Worm (Caenorhabditis elegans): Measurements from ENCODE around the gene gpa-4.
A peak's percentile ranks its signal among the peaks of the same experiment; 100 is the strongest.

Gene gpa-4

DNA sequence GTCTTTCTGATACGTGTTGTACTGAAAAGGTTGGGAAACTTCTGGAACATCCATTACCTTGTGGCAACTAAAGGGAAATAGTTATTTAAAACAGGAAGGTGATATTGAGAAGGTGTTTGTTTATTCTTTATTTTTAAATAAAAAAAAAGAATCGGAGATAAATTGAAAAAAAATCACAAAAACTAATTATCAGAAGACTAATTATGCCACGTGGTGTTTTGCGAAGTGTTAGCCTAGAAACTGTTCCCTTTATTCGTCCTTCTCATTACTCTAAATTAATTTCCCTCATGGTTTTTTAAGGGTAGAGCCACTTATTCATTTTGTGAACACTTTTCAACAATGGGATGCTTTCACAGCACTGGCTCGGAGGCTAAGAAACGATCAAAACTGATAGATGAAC, at the start of gene gpa-4:
gpa-4 (plus strand) TSS at position 301 of the 400 bp plus-strand sequence.
- TF ChIP-seq ceh-18 (tag; optimal IDR thresholded peaks at IDR 0.05) (no peak), ceh-45 (GFP tag; IDR thresholded peaks at IDR 0.05) (no peak), nhr-11 (tag; optimal IDR thresholded peaks at IDR 0.05) (no peak), fkh-6 (tag; optimal IDR thresholded peaks at IDR 0.05) (no peak), sdc-2 (tag; optimal IDR thresholded peaks at IDR 0.05) (no peak), pqm-1 (tag; optimal IDR thresholded peaks at IDR 0.05) (no peak), nfya-1 (tag; optimal IDR thresholded peaks at IDR 0.05) (no peak), ets-4 (tag; optimal IDR thresholded peaks at IDR 0.05) (no peak), lin-11 (tag; optimal IDR thresholded peaks at IDR 0.05) (no peak), hlh-30 (tag; optimal IDR thresholded peaks at IDR 0.05; ENCODE audit: insufficient read depth) (no peak), pat-9 (tag; optimal IDR thresholded peaks at IDR 0.05) (no peak), pros-1 (tag; optimal IDR thresholded peaks at IDR 0.05) (no peak), dmd-4 (tag; optimal IDR thresholded peaks at IDR 0.05; ENCODE audit: borderline replicate concordance) (no peak), hlh-8 (tag; optimal IDR thresholded peaks at IDR 0.05) (no peak), ama-1 (optimal IDR thresholded peaks at IDR 0.05) (no peak), ceh-34 (tag; optimal IDR thresholded peaks at IDR 0.05) (no peak), fax-1 (tag; optimal IDR thresholded peaks at IDR 0.05) (no peak)

DNA sequence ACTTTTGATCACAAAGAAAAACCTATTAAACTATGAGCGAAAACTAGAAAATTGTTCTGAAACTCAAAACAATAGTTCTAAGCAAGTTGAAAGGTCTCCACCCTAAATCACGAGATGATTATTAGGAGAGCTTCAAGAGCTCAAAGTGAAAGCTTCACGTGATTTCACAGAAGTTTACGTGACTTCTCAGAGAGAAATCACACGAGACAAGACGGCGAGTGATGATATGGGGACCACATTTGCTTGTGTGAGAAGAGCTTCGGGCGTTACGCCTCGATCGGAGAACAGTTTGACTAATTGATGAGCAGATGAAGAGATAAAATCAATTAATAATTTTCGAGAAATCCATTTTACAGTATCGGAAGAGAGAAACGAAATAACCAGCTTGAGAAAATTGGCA, 36.5 kb upstream of the gpa-4 start:
- no peak for TF ChIP-seq lin-11 (tag; optimal IDR thresholded peaks at IDR 0.05)
- TF ChIP-seq hlh-30 (tag; optimal IDR thresholded peaks at IDR 0.05; ENCODE audit: insufficient read depth), result peak; percentile 28
- peak; percentile 11 for TF ChIP-seq unc-55 (GFP tag; optimal IDR thresholded peaks at IDR 0.05)
- TF ChIP-seq ceh-18 (tag; optimal IDR thresholded peaks at IDR 0.05), result peak; percentile 16

DNA sequence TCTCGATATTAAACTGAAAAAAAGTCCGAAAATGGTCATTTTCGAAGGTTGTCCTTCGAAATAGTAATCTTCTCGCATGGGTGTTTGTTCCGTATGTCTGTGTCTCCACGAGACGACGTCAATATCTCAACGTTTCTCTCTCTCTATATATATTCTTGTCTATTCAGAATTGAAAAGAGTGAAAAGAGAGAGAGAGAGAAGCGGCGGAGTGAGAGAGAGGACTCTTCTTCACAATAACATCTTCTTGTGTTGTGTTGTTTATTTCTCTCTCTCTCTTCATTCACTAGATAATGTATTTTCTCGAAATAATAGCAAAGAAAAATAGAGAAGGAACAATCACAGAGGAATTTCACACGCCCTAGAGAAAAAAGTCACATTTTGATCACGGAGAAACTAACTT, 35.1 kb upstream of the gpa-4 start:
- TF ChIP-seq tbx-7 (tag; optimal IDR thresholded peaks at IDR 0.05) (no peak), odd-2 (tag; optimal IDR thresholded peaks at IDR 0.05) (no peak), madf-2 (tag; optimal IDR thresholded peaks at IDR 0.05) (no peak), pqm-1 (tag; optimal IDR thresholded peaks at IDR 0.05) (no peak), ahr-1 (tag; optimal IDR thresholded peaks at IDR 0.05) (no peak), ceh-34 (tag; optimal IDR thresholded peaks at IDR 0.05) (no peak), nhr-11 (tag; optimal IDR thresholded peaks at IDR 0.05) (no peak), C08G9.2 (tag; optimal IDR thresholded peaks at IDR 0.05) (no peak), sox-4 (tag; optimal IDR thresholded peaks at IDR 0.05) (no peak), ref-2 (tag; optimal IDR thresholded peaks at IDR 0.05) (no peak), ztf-16 (tag; optimal IDR thresholded peaks at IDR 0.05) (no peak), gmeb-2 (tag; optimal IDR thresholded peaks at IDR 0.05) (no peak), pat-9 (tag; optimal IDR thresholded peaks at IDR 0.05) (no peak), ceh-9 (tag; optimal IDR thresholded peaks at IDR 0.05) (no peak), nfya-1 (tag; optimal IDR thresholded peaks at IDR 0.05) (peak; percentile 27), rnt-1 (tag; optimal IDR thresholded peaks at IDR 0.05) (no peak), unc-3 (GFP tag; conservative IDR thresholded peaks at IDR 0.05) (no peak), unc-3 (tag; optimal IDR thresholded peaks at IDR 0.05) (no peak), sdc-2 (tag; optimal IDR thresholded peaks at IDR 0.05) (no peak), C38D4.7 (GFP tag; optimal IDR thresholded peaks at IDR 0.05) (no peak), fkh-6 (tag; optimal IDR thresholded peaks at IDR 0.05) (no peak), ceh-31 (tag; optimal IDR thresholded peaks at IDR 0.05) (peak; percentile 60), ttx-3 (tag; optimal IDR thresholded peaks at IDR 0.05) (no peak), ceh-6 (GFP tag; optimal IDR thresholded peaks at IDR 0.05) (no peak), npax-4 (tag; optimal IDR thresholded peaks at IDR 0.05) (no peak), tbx-2 (tag; optimal IDR thresholded peaks at IDR 0.05) (peak; percentile 18), ceh-19 (GFP tag; optimal IDR thresholded peaks at IDR 0.05) (no peak), dmd-4 (tag; optimal IDR thresholded peaks at IDR 0.05; ENCODE audit: borderline replicate concordance) (no peak), ceh-30 (tag; optimal IDR thresholded peaks at IDR 0.05) (no peak), ceh-14 (tag; optimal IDR thresholded peaks at IDR 0.05) (no peak), unc-55 (GFP tag; optimal IDR thresholded peaks at IDR 0.05) (peak; percentile 73), ceh-18 (tag; optimal IDR thresholded peaks at IDR 0.05) (peak; percentile 6), fkh-10 (GFP tag; optimal IDR thresholded peaks at IDR 0.05) (no peak), eyg-1 (tag; optimal IDR thresholded peaks at IDR 0.05) (no peak), ceh-2 (tag; optimal IDR thresholded peaks at IDR 0.05) (no peak), unc-42 (tag; optimal IDR thresholded peaks at IDR 0.05) (peak; percentile 53), F13H6.1 (tag; optimal IDR thresholded peaks at IDR 0.05) (no peak), zip-5 (tag; optimal IDR thresholded peaks at IDR 0.05) (no peak)

Measured in whole organism, late embryonic.